Worm (Caenorhabditis elegans): ENCODE measurements around the gene Y51H7C.41.

Gene Y51H7C.41

ce11 chrII:1403056-1403455, at the start of gene Y51H7C.41, which contains the start of gene cogc-4:
Gene Y51H7C.41 (plus strand): TSS chrII:1403321.
Gene cogc-4 (plus strand): TSS chrII:1403441.
- TF ChIP-seq nhr-23 (tag; optimal IDR thresholded peaks at IDR 0.05) = no peak
- TF ChIP-seq fos-1 (tag; optimal IDR thresholded peaks at IDR 0.05) = no peak
- TF ChIP-seq nfya-1 (tag; optimal IDR thresholded peaks at IDR 0.05; ENCODE audit: insufficient read depth) = no peak
- no peak for TF ChIP-seq nhr-25 (tag; optimal IDR thresholded peaks at IDR 0.05)
- TF ChIP-seq hmg-11 (tag; optimal IDR thresholded peaks at IDR 0.05) = no peak
- TF ChIP-seq zag-1 (tag; optimal IDR thresholded peaks at IDR 0.05) = no peak
- TF ChIP-seq fkh-10 (GFP tag; optimal IDR thresholded peaks at IDR 0.05) = no peak
- TF ChIP-seq eor-1 (tag; optimal IDR thresholded peaks at IDR 0.05) = no peak
- no peak for TF ChIP-seq nhr-77 (tag; optimal IDR thresholded peaks at IDR 0.05)

ce11 chrII:1355480-1355879, 47.6 kb upstream of the Y51H7C.41 start, which contains the start of gene C13A10.1:
Gene C13A10.1 (minus strand): TSS chrII:1355649.
- TF ChIP-seq snpc-4 (tag; optimal IDR thresholded peaks at IDR 0.05) (no peak), nhr-67 (tag; optimal IDR thresholded peaks at IDR 0.05) (no peak), nhr-11 (tag; optimal IDR thresholded peaks at IDR 0.05) (no peak), lin-39 (tag; optimal IDR thresholded peaks at IDR 0.05) (no peak), ZK546.5 (tag; optimal IDR thresholded peaks at IDR 0.05) (no peak), elt-2 (tag; optimal IDR thresholded peaks at IDR 0.05) (peak; percentile 54), pqm-1 (tag; optimal IDR thresholded peaks at IDR 0.05) (peak; percentile 26), fos-1 (tag; optimal IDR thresholded peaks at IDR 0.05) (no peak)

ce11 chrII:1357262-1357661, 45.9 kb upstream of the Y51H7C.41 start:
- TF ChIP-seq R02D3.7 (tag; optimal IDR thresholded peaks at IDR 0.05) (no peak), ceh-28 (tag; optimal IDR thresholded peaks at IDR 0.05) (no peak), daf-12 (tag; optimal IDR thresholded peaks at IDR 0.05) (no peak), nhr-12 (tag; optimal IDR thresholded peaks at IDR 0.05) (no peak), lsy-12 (tag; optimal IDR thresholded peaks at IDR 0.05) (no peak), nhr-237 (tag; optimal IDR thresholded peaks at IDR 0.05) (no peak), ceh-16 (tag; optimal IDR thresholded peaks at IDR 0.05) (no peak), snpc-4 (tag; optimal IDR thresholded peaks at IDR 0.05) (no peak), pqm-1 (tag; optimal IDR thresholded peaks at IDR 0.05) (no peak), elt-3 (tag; optimal IDR thresholded peaks at IDR 0.05) (no peak)

- TF ChIP-seq nhr-76 (tag; optimal IDR thresholded peaks at IDR 0.05) (no peak), pha-4 (tag; optimal IDR thresholded peaks at IDR 0.05) (no peak), ama-1 (optimal IDR thresholded peaks at IDR 0.05) (no peak), nhr-11 (tag; optimal IDR thresholded peaks at IDR 0.05) (no peak)
Measured at ce11 chrII:1357905-1358304, 45.2 kb upstream of the Y51H7C.41 start, which contains the start of gene C13A10.2. Gene C13A10.2 (minus strand): TSS chrII:1358005.

ce11 chrII:1360257-1360656, 42.9 kb upstream of the Y51H7C.41 start:
- no peak for TF ChIP-seq nhr-11 (tag; optimal IDR thresholded peaks at IDR 0.05)
- no peak for TF ChIP-seq ceh-16 (tag; optimal IDR thresholded peaks at IDR 0.05)
- peak; percentile 4 for TF ChIP-seq nfya-1 (tag; optimal IDR thresholded peaks at IDR 0.05; ENCODE audit: insufficient read depth)
- TF ChIP-seq nhr-23 (tag; optimal IDR thresholded peaks at IDR 0.05) = no peak
- no peak for TF ChIP-seq nhr-28 (tag; optimal IDR thresholded peaks at IDR 0.05)
- TF ChIP-seq lsy-12 (tag; optimal IDR thresholded peaks at IDR 0.05) = no peak
- no peak for TF ChIP-seq nhr-25 (tag; optimal IDR thresholded peaks at IDR 0.05)
- no peak for TF ChIP-seq fos-1 (tag; optimal IDR thresholded peaks at IDR 0.05)
- TF ChIP-seq nhr-12 (tag; optimal IDR thresholded peaks at IDR 0.05) = no peak
- no peak for TF ChIP-seq R02D3.7 (tag; optimal IDR thresholded peaks at IDR 0.05)
- no peak for TF ChIP-seq fkh-10 (GFP tag; optimal IDR thresholded peaks at IDR 0.05)
- no peak for TF ChIP-seq unc-62 (GFP tag; optimal IDR thresholded peaks at IDR 0.05)
- TF ChIP-seq ztf-11 (tag; optimal IDR thresholded peaks at IDR 0.05) = no peak
- peak; percentile 85 for TF ChIP-seq lin-39 (tag; optimal IDR thresholded peaks at IDR 0.05)
- TF ChIP-seq ceh-9 (tag; optimal IDR thresholded peaks at IDR 0.05) = no peak
- TF ChIP-seq mdl-1 (tag; optimal IDR thresholded peaks at IDR 0.05) = no peak
- TF ChIP-seq sea-2 (GFP tag; optimal IDR thresholded peaks at IDR 0.05) = no peak
- no peak for TF ChIP-seq skn-1 (tag; optimal IDR thresholded peaks at IDR 0.05)
- TF ChIP-seq egl-27 (tag; optimal IDR thresholded peaks at IDR 0.05) = no peak
- TF ChIP-seq eor-1 (tag; optimal IDR thresholded peaks at IDR 0.05) = no peak
- TF ChIP-seq elt-1 (tag; optimal IDR thresholded peaks at IDR 0.05) = peak; percentile 54
- TF ChIP-seq pha-4 (tag; optimal IDR thresholded peaks at IDR 0.05) = no peak
- TF ChIP-seq elt-2 (tag; optimal IDR thresholded peaks at IDR 0.05) = no peak
- TF ChIP-seq nhr-77 (tag; optimal IDR thresholded peaks at IDR 0.05) = no peak
- TF ChIP-seq pqm-1 (tag; optimal IDR thresholded peaks at IDR 0.05) = no peak
- TF ChIP-seq ama-1 (optimal IDR thresholded peaks at IDR 0.05) = no peak
- no peak for TF ChIP-seq daf-12 (tag; optimal IDR thresholded peaks at IDR 0.05)

Data from whole organism, L3 larva.